Worm (Caenorhabditis elegans): ENCODE data around the gene F56D6.20.

DNA sequence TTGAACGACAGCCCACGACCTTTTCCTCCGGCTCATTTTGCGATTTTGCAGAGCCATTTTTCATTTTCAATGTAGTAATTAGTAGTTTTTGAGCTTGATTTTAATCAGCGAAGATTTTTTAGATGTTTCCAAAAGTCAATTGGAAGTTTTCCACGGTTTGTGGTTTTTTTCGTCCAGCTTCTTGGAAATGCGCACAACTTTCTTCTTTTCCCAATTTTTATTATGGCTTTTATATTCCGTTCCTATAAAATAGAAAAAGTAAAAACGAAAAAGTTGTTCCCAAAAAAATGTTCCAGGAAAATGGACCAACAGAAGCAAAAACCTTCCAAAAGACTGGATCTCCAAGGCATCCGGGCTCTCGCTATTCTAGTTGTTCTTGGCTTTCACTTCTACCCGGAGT is 27.3 kb upstream of the F56D6.20 start, which contains the start of gene oac-22:
- TF ChIP-seq ztf-29 (GFP tag; IDR thresholded peaks at IDR 0.05) (no peak), ref-1 (GFP tag; conservative IDR thresholded peaks at IDR 0.05) (no peak), ztf-23 (GFP tag; IDR thresholded peaks at IDR 0.05) (no peak), cog-1 (tag; optimal IDR thresholded peaks at IDR 0.05) (no peak), klf-2 (GFP tag; conservative IDR thresholded peaks at IDR 0.05) (no peak), flt-1 (GFP tag; IDR thresholded peaks at IDR 0.05) (no peak), T22C8.4 (GFP tag; IDR thresholded peaks at IDR 0.05) (no peak), med-1 (GFP tag; optimal IDR thresholded peaks at IDR 0.05; ENCODE audit: insufficient read depth) (no peak)

Measured in whole organism, midembryonic.